Worm (Caenorhabditis elegans): ENCODE results near the gene tbb-1.

- TF ChIP-seq ama-1 (optimal IDR thresholded peaks at IDR 0.05), result no peak
- TF ChIP-seq pes-1 (GFP tag; IDR thresholded peaks at IDR 0.05), result no peak
- TF ChIP-seq ets-7 (tag; optimal IDR thresholded peaks at IDR 0.05), result no peak
- TF ChIP-seq hnd-1 (tag; optimal IDR thresholded peaks at IDR 0.05), result no peak
- no peak for TF ChIP-seq tbx-11 (GFP tag; IDR thresholded peaks at IDR 0.05)
- no peak for TF ChIP-seq B0310.2 (tag; optimal IDR thresholded peaks at IDR 0.05)
- TF ChIP-seq flt-1 (GFP tag; IDR thresholded peaks at IDR 0.05), result no peak
These were observed 5.6 kb upstream of the tbb-1 start, which contains the start of the genes ran-1 and dkc-1 for ce11 chrIII:10747620-10748479.

Measured in whole organism, early embryonic.